Worm (Caenorhabditis elegans) whole organism, early embryonic: Measurements from ENCODE around the gene B0280.11.

Source experiments
- B0310.2 ChIP-seq: sonication (generic microtip); optimal IDR thresholded peaks from 2 replicates; lab custom pipeline; 2016; ENCODE audit warnings: mild to moderate bottlenecking, missing genetic modification characterization, missing compliant biosample characterization
- F13C5.2 ChIP-seq: sonication (generic microtip); optimal IDR thresholded peaks from 2 replicates; lab custom pipeline; 2017; ENCODE audit warnings: mild to moderate bottlenecking, missing genetic modification characterization, inconsistent platforms, missing compliant biosample characterization
- aly-1 ChIP-seq: sonication (generic microtip); optimal IDR thresholded peaks from 2 replicates; lab custom pipeline; 2016; ENCODE audit warnings: missing genetic modification characterization, missing compliant biosample characterization
- ama-1 ChIP-seq: fragments of 150-350 bp; optimal IDR thresholded peaks from 2 replicates; lab custom pipeline; 2014
- ceh-13 ChIP-seq: fragments of 200-800 bp; sonication (Bioruptor generic); optimal IDR thresholded peaks from 2 replicates; lab custom pipeline; 2018; ENCODE audit warnings: mild to moderate bottlenecking, missing genetic modification characterization, missing compliant biosample characterization
- ceh-36 ChIP-seq: sonication (generic microtip); optimal IDR thresholded peaks from 2 replicates; lab custom pipeline; 2016; ENCODE audit warnings: missing genetic modification characterization, inconsistent platforms, missing compliant biosample characterization
- ets-7 ChIP-seq: sonication (generic microtip); optimal IDR thresholded peaks from 2 replicates; lab custom pipeline; 2016; ENCODE audit warnings: missing genotype, missing genetic modification characterization, missing compliant biosample characterization
- flt-1 ChIP-seq: fragments of 200-800 bp; sonication (Bioruptor generic); IDR thresholded peaks from 2 replicates; pipeline ENCODE4 v1.3.6; 2022; ENCODE audit warnings: missing genetic modification characterization, missing compliant biosample characterization
- hmbx-1 ChIP-seq: sonication (generic microtip); optimal IDR thresholded peaks from 2 replicates; lab custom pipeline; 2016; ENCODE audit warnings: mild to moderate bottlenecking, missing genetic modification characterization, missing compliant biosample characterization
- hmg-4 ChIP-seq: fragments of 200-800 bp; sonication (Bioruptor generic); optimal IDR thresholded peaks from 2 replicates; lab custom pipeline; 2018; ENCODE audit warnings: mild to moderate bottlenecking, missing genetic modification characterization, missing compliant biosample characterization
- hnd-1 ChIP-seq: sonication (generic microtip); optimal IDR thresholded peaks from 2 replicates; lab custom pipeline; 2016; ENCODE audit warnings: missing genetic modification characterization, missing compliant biosample characterization
- pes-1 ChIP-seq: fragments of 200-800 bp; sonication (Bioruptor generic); IDR thresholded peaks from 2 replicates; pipeline ENCODE4 v1.3.6; 2022; ENCODE audit warnings: missing genetic modification reagents, missing genetic modification characterization, missing compliant biosample characterization
- scrt-1 ChIP-seq: fragments of 200-800 bp; sonication (Bioruptor generic); IDR thresholded peaks from 2 replicates; pipeline ENCODE4 v1.3.6; 2022; ENCODE audit warnings: missing genetic modification characterization, missing compliant biosample characterization
- sea-1 ChIP-seq: fragments of 200-800 bp; sonication (Bioruptor generic); conservative IDR thresholded peaks from 2 replicates; pipeline ENCODE4 v1.3.6; 2022; ENCODE audit warnings: missing genetic modification characterization, missing compliant biosample characterization
- tbx-11 ChIP-seq: fragments of 200-800 bp; sonication (Bioruptor generic); IDR thresholded peaks from 2 replicates; pipeline ENCODE4 v1.3.6; 2022; ENCODE audit warnings: missing genetic modification characterization, missing compliant biosample characterization
- tbx-37 ChIP-seq: fragments of 200-800 bp; sonication (Bioruptor generic); conservative IDR thresholded peaks from 2 replicates; pipeline ENCODE4 v1.3.6; 2022; ENCODE audit warnings: missing genetic modification reagents, missing genetic modification characterization, missing compliant biosample characterization
- tra-4 ChIP-seq: sonication (generic microtip); optimal IDR thresholded peaks from 2 replicates; lab custom pipeline; 2017; ENCODE audit warnings: missing genetic modification characterization, missing compliant biosample characterization

Gene B0280.11

DNA sequence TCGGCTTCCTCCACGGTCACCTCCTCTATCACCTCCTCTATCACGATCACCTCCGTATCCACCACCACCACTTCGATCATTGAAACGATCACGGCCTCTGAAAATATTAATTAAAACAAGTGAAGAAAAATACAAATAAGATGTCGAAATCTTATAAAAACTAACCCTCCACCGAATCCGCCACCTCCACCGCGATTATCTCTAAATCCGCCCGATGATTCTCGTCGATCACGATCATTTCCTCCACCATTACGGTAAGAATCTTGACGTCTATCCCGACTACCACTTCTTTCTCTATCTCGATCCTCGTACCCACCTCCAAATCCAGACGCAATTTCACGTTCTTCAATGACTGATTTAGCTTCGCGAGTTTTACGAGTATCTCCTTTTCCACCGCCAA lies 21.2 kb upstream of the B0280.11 start:
- TF ChIP-seq flt-1 = no peak
- TF ChIP-seq pes-1 = no peak
- TF ChIP-seq B0310.2 (tag; lab: Kevin White, UChicago) = no peak
- no peak for TF ChIP-seq hmbx-1 (tag; lab: Kevin White, UChicago)
- no peak for TF ChIP-seq sea-1 (GFP tag; lab: Robert Waterston, UW)
- TF ChIP-seq hmg-4 (GFP tag; lab: Kevin White, UChicago) = no peak

ce11 chrIII:7158709-7159108 lies 20.6 kb upstream of the B0280.11 start, which contains the start of gene nuo-4:
TSS of gene nuo-4 (minus strand) at chrIII:7158809.
- TF ChIP-seq ceh-13 (GFP tag; lab: Kevin White, UChicago) (no peak), pes-1 (no peak), aly-1 (no peak), tbx-37 (GFP tag; lab: Robert Waterston, UW) (no peak), F13C5.2 (tag; lab: Kevin White, UChicago) (no peak), hmbx-1 (tag; lab: Kevin White, UChicago) (no peak), tbx-11 (GFP tag; lab: Robert Waterston, UW) (no peak), flt-1 (no peak), ets-7 (no peak), hnd-1 (tag; lab: Kevin White, UChicago) (no peak), scrt-1 (GFP tag; lab: Robert Waterston, UW) (no peak), sea-1 (GFP tag; lab: Robert Waterston, UW) (no peak), B0310.2 (tag; lab: Kevin White, UChicago) (no peak), hmg-4 (GFP tag; lab: Kevin White, UChicago) (no peak), ama-1 (lab: Kevin White, UChicago) (no peak), ceh-36 (tag; lab: Kevin White, UChicago) (no peak), tra-4 (tag; lab: Kevin White, UChicago) (no peak)

ce11 chrIII:7155631-7156030 lies 17.6 kb upstream of the B0280.11 start:
- TF ChIP-seq flt-1 (peak; percentile 3; the same call in 1 of the 2 replicates), hmg-4 (GFP tag; lab: Kevin White, UChicago) (peak; percentile 2), F13C5.2 (tag; lab: Kevin White, UChicago) (peak; percentile 70), scrt-1 (GFP tag; lab: Robert Waterston, UW) (no peak), sea-1 (GFP tag; lab: Robert Waterston, UW) (0 out of 2 replicates have a peak, but pooled peaks have one; percentile 28), B0310.2 (tag; lab: Kevin White, UChicago) (no peak)

ce11 chrIII:7154526-7154925 lies 16.4 kb upstream of the B0280.11 start:
- TF ChIP-seq pes-1 = no peak
- TF ChIP-seq sea-1 (GFP tag; lab: Robert Waterston, UW) = no peak
- no peak for TF ChIP-seq ceh-36 (tag; lab: Kevin White, UChicago)

- TF ChIP-seq ama-1 (lab: Kevin White, UChicago) (no peak), hnd-1 (tag; lab: Kevin White, UChicago) (no peak), aly-1 (no peak), hmg-4 (GFP tag; lab: Kevin White, UChicago) (peak; percentile 25), F13C5.2 (tag; lab: Kevin White, UChicago) (peak; percentile 32), hmbx-1 (tag; lab: Kevin White, UChicago) (no peak), pes-1 (no peak), ceh-36 (tag; lab: Kevin White, UChicago) (no peak), tra-4 (tag; lab: Kevin White, UChicago) (no peak), flt-1 (no peak), ceh-13 (GFP tag; lab: Kevin White, UChicago) (no peak), tbx-37 (GFP tag; lab: Robert Waterston, UW) (no peak), tbx-11 (GFP tag; lab: Robert Waterston, UW) (no peak), B0310.2 (tag; lab: Kevin White, UChicago) (no peak)
These were observed 15.7 kb upstream of the B0280.11 start, which contains the start of gene ogt-1 for ce11 chrIII:7153747-7154238. TSS of gene ogt-1 (minus strand) at chrIII:7153797.

- TF ChIP-seq hmbx-1 (tag; lab: Kevin White, UChicago) (no peak), aly-1 (no peak), tbx-11 (GFP tag; lab: Robert Waterston, UW) (no peak), tra-4 (tag; lab: Kevin White, UChicago) (no peak), sea-1 (GFP tag; lab: Robert Waterston, UW) (no peak), F13C5.2 (tag; lab: Kevin White, UChicago) (no peak), ama-1 (lab: Kevin White, UChicago) (no peak), flt-1 (no peak), hmg-4 (GFP tag; lab: Kevin White, UChicago) (no peak), ceh-13 (GFP tag; lab: Kevin White, UChicago) (no peak), pes-1 (no peak), scrt-1 (GFP tag; lab: Robert Waterston, UW) (no peak), tbx-37 (GFP tag; lab: Robert Waterston, UW) (no peak), B0310.2 (tag; lab: Kevin White, UChicago) (no peak), hnd-1 (tag; lab: Kevin White, UChicago) (no peak), ets-7 (no peak), ceh-36 (tag; lab: Kevin White, UChicago) (no peak)
These were observed 14.5 kb upstream of the B0280.11 start for ce11 chrIII:7152569-7152968.

ce11 chrIII:7150162-7150561 lies 12.1 kb upstream of the B0280.11 start:
- no peak for TF ChIP-seq hmg-4 (GFP tag; lab: Kevin White, UChicago)
- no peak for TF ChIP-seq B0310.2 (tag; lab: Kevin White, UChicago)
- TF ChIP-seq ets-7 = no peak
- TF ChIP-seq scrt-1 (GFP tag; lab: Robert Waterston, UW) = no peak
- TF ChIP-seq tbx-11 (GFP tag; lab: Robert Waterston, UW) = no peak
- no peak for TF ChIP-seq pes-1
- no peak for TF ChIP-seq sea-1 (GFP tag; lab: Robert Waterston, UW)
- TF ChIP-seq aly-1 = no peak
- no peak for TF ChIP-seq tbx-37 (GFP tag; lab: Robert Waterston, UW)
- TF ChIP-seq tra-4 (tag; lab: Kevin White, UChicago) = no peak
- TF ChIP-seq ama-1 (lab: Kevin White, UChicago) = no peak
- no peak for TF ChIP-seq ceh-13 (GFP tag; lab: Kevin White, UChicago)
